Worm (Caenorhabditis elegans) whole organism, late embryonic: ENCODE results near the gene K05F1.6.

ENCODE experiments used
- C38D4.7 ChIP-seq: fragments of 200-800 bp; sonication (Bioruptor generic); optimal IDR thresholded peaks from 2 replicates; lab custom pipeline; 2018; ENCODE audit warnings: mild to moderate bottlenecking, missing genetic modification characterization, moderate library complexity, missing compliant biosample characterization
- T23F11.4 ChIP-seq: fragments of 200-800 bp; sonication (Bioruptor generic); optimal IDR thresholded peaks from 2 replicates; lab custom pipeline; 2018; ENCODE audit warnings: mild to moderate bottlenecking, missing genetic modification characterization, missing compliant biosample characterization
- Y22D7AL.16 ChIP-seq: sonication (generic microtip); optimal IDR thresholded peaks from 2 replicates; lab custom pipeline; 2016; ENCODE audit warnings: missing genetic modification characterization, missing compliant biosample characterization
- ama-1 ChIP-seq: fragments of 150-350 bp; optimal IDR thresholded peaks from 2 replicates; lab custom pipeline; 2014
- ceh-45 ChIP-seq: fragments of 200-800 bp; sonication (Bioruptor generic); IDR thresholded peaks from 2 replicates; pipeline ENCODE4 v1.3.6; 2022; ENCODE audit warnings: missing genetic modification reagents, missing genetic modification characterization, missing compliant biosample characterization
- ceh-9 ChIP-seq: sonication (generic microtip); optimal IDR thresholded peaks from 2 replicates; lab custom pipeline; 2016; ENCODE audit warnings: mild to moderate bottlenecking, missing genetic modification characterization, inconsistent platforms, missing compliant biosample characterization
- elt-2 ChIP-seq: sonication (generic microtip); optimal IDR thresholded peaks from 2 replicates; lab custom pipeline; 2016; ENCODE audit warnings: missing genetic modification reagents, missing genetic modification characterization, missing compliant biosample characterization
- hlh-15 ChIP-seq: sonication (generic microtip); optimal IDR thresholded peaks from 2 replicates; lab custom pipeline; 2016; ENCODE audit warnings: missing genetic modification characterization, missing compliant biosample characterization
- hlh-30 ChIP-seq: sonication (generic microtip); optimal IDR thresholded peaks from 2 replicates; lab custom pipeline; 2017; ENCODE audit warnings: antibody characterized with exemption, missing genetic modification characterization, missing compliant biosample characterization; ENCODE audit not compliant: insufficient read depth
- nfya-1 ChIP-seq: sonication (generic microtip); optimal IDR thresholded peaks from 2 replicates; lab custom pipeline; 2017; ENCODE audit warnings: missing genetic modification characterization, mild to moderate bottlenecking, missing compliant biosample characterization, antibody characterized with exemption, moderate library complexity
- nhr-11 ChIP-seq: fragments of 150-350 bp; optimal IDR thresholded peaks from 2 replicates; lab custom pipeline; 2014; ENCODE audit warnings: missing biosample characterization, missing genetic modification characterization
- pat-9 ChIP-seq: fragments of 200-800 bp; sonication (Bioruptor generic); optimal IDR thresholded peaks from 2 replicates; lab custom pipeline; 2018; ENCODE audit warnings: mild to moderate bottlenecking, missing genetic modification characterization, moderate library complexity, missing compliant biosample characterization
- pros-1 ChIP-seq: fragments of 150-350 bp; optimal IDR thresholded peaks from 2 replicates; lab custom pipeline; 2014; ENCODE audit warnings: missing biosample characterization, missing genetic modification reagents, missing genetic modification characterization
- unc-3 ChIP-seq, 2 experiments: fragments of 200-800 bp in 1 of 2; sonication (Bioruptor generic) in 1 of 2; sonication (generic microtip) in 1 of 2; conservative IDR thresholded peaks in 1 of 2; optimal IDR thresholded peaks in 1 of 2; 2 replicates each; pipeline versions ENCODE4 v1.3.6 to Lab custom; 2016 to 2022; ENCODE audit warnings: missing compliant biosample characterization in 2 of 2, missing genetic modification characterization in 2 of 2, missing genetic modification reagents in 1 of 2

- TF ChIP-seq ceh-45 (GFP tag; lab: Robert Waterston, UW): no peak
- no peak for TF ChIP-seq pat-9 (tag; lab: Kevin White, UChicago)
- TF ChIP-seq pros-1 (tag; lab: Kevin White, UChicago): no peak
- no peak for TF ChIP-seq nfya-1 (tag; lab: Kevin White, UChicago)
- no peak for TF ChIP-seq hlh-30 (tag; lab: Kevin White, UChicago)
- no peak for TF ChIP-seq T23F11.4
- TF ChIP-seq hlh-15 (tag; lab: Kevin White, UChicago): no peak
- no peak for TF ChIP-seq nhr-11 (tag; lab: Kevin White, UChicago)
- no peak for TF ChIP-seq Y22D7AL.16 (tag; lab: Kevin White, UChicago)
- TF ChIP-seq ama-1 (lab: Kevin White, UChicago): no peak
- TF ChIP-seq C38D4.7 (GFP tag; lab: Kevin White, UChicago): no peak
- no peak for TF ChIP-seq elt-2
- TF ChIP-seq unc-3 (GFP tag; conservative IDR thresholded peaks at IDR 0.05; lab: Robert Waterston, UW): no peak
- TF ChIP-seq unc-3 (tag; optimal IDR thresholded peaks at IDR 0.05; lab: Kevin White, UChicago): no peak
- no peak for TF ChIP-seq ceh-9 (tag; lab: Kevin White, UChicago)
Measured at ce11 chrII:5777372-5777771, 4.9 kb upstream of the K05F1.6 start.
